Worm (Caenorhabditis elegans) whole organism, L1 larva: ENCODE results near the gene T06C12.9.

ENCODE experiments used
- ama-1 ChIP-seq: fragments of 150-350 bp; optimal IDR thresholded peaks from 2 replicates; lab custom pipeline; 2014
- egl-13 ChIP-seq: sonication (generic microtip); optimal IDR thresholded peaks from 2 replicates; lab custom pipeline; 2016; ENCODE audit warnings: missing genotype, missing genetic modification reagents, missing genetic modification characterization, missing compliant biosample characterization
- egl-27 ChIP-seq, 2 experiments: fragments of 150-350 bp in 1 of 2; sonication (generic microtip); optimal IDR thresholded peaks; 3 replicates each; lab custom pipeline; 2017 to 2018; ENCODE audit warnings: missing biosample characterization in 2 of 2, missing genetic modification characterization in 2 of 2, missing genetic modification reagents in 2 of 2
- ets-5 ChIP-seq: fragments of 200-800 bp; sonication (Bioruptor generic); IDR thresholded peaks from 2 replicates; pipeline ENCODE4 v1.3.6; 2022; ENCODE audit warnings: missing genetic modification characterization, missing compliant biosample characterization
- hlh-4 ChIP-seq: sonication (generic microtip); optimal IDR thresholded peaks from 2 replicates; lab custom pipeline; 2016; ENCODE audit warnings: mild to moderate bottlenecking, missing genetic modification characterization, missing compliant biosample characterization
- lin-13 ChIP-seq: fragments of 150-350 bp; optimal IDR thresholded peaks from 2 replicates; lab custom pipeline; 2014; ENCODE audit warnings: missing biosample characterization, missing genetic modification reagents, missing genetic modification characterization
- nhr-20 ChIP-seq: sonication (generic microtip); optimal IDR thresholded peaks from 2 replicates; lab custom pipeline; 2016; ENCODE audit warnings: mild to moderate bottlenecking, missing genetic modification characterization, missing compliant biosample characterization
- sox-4 ChIP-seq: sonication (generic microtip); optimal IDR thresholded peaks from 2 replicates; lab custom pipeline; 2016; ENCODE audit warnings: missing genetic modification characterization, missing compliant biosample characterization
- sup-37 ChIP-seq: fragments of 200-800 bp; sonication (Bioruptor generic); optimal IDR thresholded peaks from 2 replicates; lab custom pipeline; 2018; ENCODE audit warnings: mild to moderate bottlenecking, missing genetic modification characterization, missing compliant biosample characterization
- swsn-7 ChIP-seq: sonication (generic microtip); optimal IDR thresholded peaks from 2 replicates; lab custom pipeline; 2016; ENCODE audit warnings: missing genetic modification characterization, missing compliant biosample characterization
- zag-1 ChIP-seq: fragments of 150-350 bp; optimal IDR thresholded peaks from 2 replicates; lab custom pipeline; 2014; ENCODE audit warnings: missing biosample characterization, missing genetic modification characterization

The T06C12.9 gene

ce11 chrV:15862599-15862998 lies 23.3 kb downstream of the T06C12.9 start, which contains the start of gene srz-12:
TSS of gene srz-12 (minus strand) at chrV:15862699.
- no peak for TF ChIP-seq ets-5 (GFP tag; lab: Robert Waterston, UW)

ce11 chrV:15858292-15858691 lies 27.6 kb downstream of the T06C12.9 start, which contains the start of gene srh-148:
TSS of gene srh-148 (minus strand) at chrV:15858392.
- TF ChIP-seq sox-4 (tag; lab: Kevin White, UChicago): no peak
- no peak for TF ChIP-seq swsn-7 (tag; lab: Kevin White, UChicago)
- no peak for TF ChIP-seq zag-1 (tag; lab: Kevin White, UChicago)
- no peak for TF ChIP-seq sup-37 (GFP tag; lab: Kevin White, UChicago)
- no peak for TF ChIP-seq egl-13
- no peak for TF ChIP-seq ama-1 (lab: Kevin White, UChicago)
- TF ChIP-seq hlh-4 (tag; lab: Kevin White, UChicago): peak; percentile 20
- TF ChIP-seq lin-13 (GFP tag; lab: Kevin White, UChicago): no peak

ce11 chrV:15850276-15850811 lies 35.5 kb downstream of the T06C12.9 start, which contains the start of gene srh-147:
TSS of gene srh-147 (minus strand) at chrV:15850326.
- TF ChIP-seq hlh-4 (tag; lab: Kevin White, UChicago): peak; percentile 92

ce11 chrV:15841095-15841494 lies 44.8 kb downstream of the T06C12.9 start, which contains the start of gene srh-149:
TSS of gene srh-149 (minus strand) at chrV:15841195.
- no peak for TF ChIP-seq nhr-20 (tag; lab: Kevin White, UChicago)
- TF ChIP-seq egl-27 (tag; optimal IDR thresholded peaks at IDR 0.05; lab: Kevin White, UChicago): no peak
- no peak for TF ChIP-seq sox-4 (tag; lab: Kevin White, UChicago)
- peak; percentile 50 for TF ChIP-seq hlh-4 (tag; lab: Kevin White, UChicago)
